Worm (Caenorhabditis elegans): ENCODE data around the gene C02F5.14.

DNA sequence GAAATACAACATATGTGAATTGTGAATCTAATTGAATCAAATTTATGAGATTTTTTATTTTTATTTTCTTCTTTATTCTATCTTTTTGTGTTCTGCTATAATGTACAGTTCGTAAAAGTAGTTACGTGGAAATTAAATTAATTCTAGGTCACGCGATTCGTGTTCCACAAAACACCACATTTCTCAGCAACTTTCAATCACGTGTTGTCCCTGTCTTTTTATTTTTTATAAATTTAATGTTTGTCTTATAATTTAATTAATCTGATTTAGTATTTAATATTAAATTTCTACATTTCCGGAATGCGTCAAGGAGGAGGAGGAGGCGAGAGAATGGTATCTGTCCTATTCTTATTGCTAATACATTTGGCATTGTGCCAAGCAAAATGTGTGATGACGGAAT lies 22.7 kb upstream of the C02F5.14 start, which contains the start of gene ncr-2:
- no peak for TF ChIP-seq tab-1 (GFP tag; IDR thresholded peaks at IDR 0.05)
- TF ChIP-seq flt-1 (GFP tag; IDR thresholded peaks at IDR 0.05) = no peak
- TF ChIP-seq ztf-29 (GFP tag; IDR thresholded peaks at IDR 0.05) = no peak
- TF ChIP-seq cog-1 (tag; optimal IDR thresholded peaks at IDR 0.05) = no peak
- no peak for TF ChIP-seq ztf-23 (GFP tag; IDR thresholded peaks at IDR 0.05)
- no peak for TF ChIP-seq T22C8.4 (GFP tag; IDR thresholded peaks at IDR 0.05)
- TF ChIP-seq ref-1 (GFP tag; conservative IDR thresholded peaks at IDR 0.05) = no peak
- TF ChIP-seq klf-2 (GFP tag; conservative IDR thresholded peaks at IDR 0.05) = no peak

Data from whole organism, midembryonic.